Worm (Caenorhabditis elegans): ENCODE results near the gene Y41G9A.6.

Gene Y41G9A.6

DNA sequence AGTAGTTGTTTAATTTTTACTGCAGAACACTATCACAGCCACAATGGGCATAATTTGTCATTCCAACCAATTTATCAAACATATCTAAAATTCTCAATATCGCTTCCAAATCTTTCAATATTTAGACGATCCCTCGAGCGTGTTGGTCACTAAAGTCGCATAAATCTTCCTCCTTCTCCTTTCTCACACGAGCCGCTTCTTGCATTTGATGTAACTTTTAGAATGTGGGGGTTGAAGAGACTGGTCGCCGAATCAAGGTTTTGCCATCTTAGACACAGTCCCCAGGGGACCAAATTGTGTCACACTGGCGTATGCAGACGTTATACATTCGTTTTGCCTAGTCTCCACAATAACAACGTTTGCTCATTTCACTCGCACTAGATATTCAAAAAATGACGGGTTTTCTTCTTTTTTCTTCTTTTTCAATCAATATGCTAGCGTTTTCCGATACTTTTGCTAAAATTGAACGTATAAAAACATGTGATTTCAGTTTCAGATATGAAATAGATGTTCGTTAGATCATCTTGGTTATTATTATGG is 46.1 kb downstream of the Y41G9A.6 start, which contains the start of gene gbb-1:
Gene gbb-1, plus strand, starts transcription at position 490 of the 540 bp plus-strand sequence.
- no peak for TF ChIP-seq tbx-37 (GFP tag; conservative IDR thresholded peaks at IDR 0.05)
- no peak for TF ChIP-seq tbx-11 (GFP tag; IDR thresholded peaks at IDR 0.05)
- TF ChIP-seq aly-1 (tag; optimal IDR thresholded peaks at IDR 0.05): no peak
- TF ChIP-seq ceh-36 (tag; optimal IDR thresholded peaks at IDR 0.05): no peak
- TF ChIP-seq F13C5.2 (tag; optimal IDR thresholded peaks at IDR 0.05): no peak
- TF ChIP-seq sea-1 (GFP tag; conservative IDR thresholded peaks at IDR 0.05): no peak
- no peak for TF ChIP-seq scrt-1 (GFP tag; IDR thresholded peaks at IDR 0.05)
- no peak for TF ChIP-seq hmbx-1 (tag; optimal IDR thresholded peaks at IDR 0.05)
- no peak for TF ChIP-seq ets-7 (tag; optimal IDR thresholded peaks at IDR 0.05)
- TF ChIP-seq tra-4 (tag; optimal IDR thresholded peaks at IDR 0.05): no peak
- no peak for TF ChIP-seq hmg-4 (GFP tag; optimal IDR thresholded peaks at IDR 0.05)
- no peak for TF ChIP-seq hnd-1 (tag; optimal IDR thresholded peaks at IDR 0.05)
- TF ChIP-seq ama-1 (optimal IDR thresholded peaks at IDR 0.05): no peak
- no peak for TF ChIP-seq pes-1 (GFP tag; IDR thresholded peaks at IDR 0.05)
- TF ChIP-seq ceh-13 (GFP tag; optimal IDR thresholded peaks at IDR 0.05): no peak
- no peak for TF ChIP-seq B0310.2 (tag; optimal IDR thresholded peaks at IDR 0.05)

DNA sequence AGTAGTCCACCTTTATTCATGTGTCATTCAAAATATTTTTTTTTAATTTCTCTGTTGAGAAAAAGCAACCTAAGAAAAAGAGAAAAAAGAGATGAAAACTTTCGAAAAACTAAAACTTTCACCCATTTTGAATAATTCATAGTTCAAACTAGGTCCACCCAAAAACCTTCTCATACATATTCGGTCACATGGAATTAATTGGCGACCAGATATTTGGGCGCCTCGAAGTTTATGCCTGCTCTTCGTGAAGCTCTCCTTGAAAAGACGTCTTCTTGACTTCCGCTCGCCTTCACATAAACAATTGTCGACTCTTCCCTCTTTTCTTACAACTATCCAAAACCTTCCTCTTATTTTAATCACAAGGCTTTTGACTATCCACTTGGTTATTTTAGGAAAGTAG is 48.0 kb downstream of the Y41G9A.6 start:
- TF ChIP-seq tbx-37 (GFP tag; conservative IDR thresholded peaks at IDR 0.05) (no peak), ceh-36 (tag; optimal IDR thresholded peaks at IDR 0.05) (no peak), ceh-13 (GFP tag; optimal IDR thresholded peaks at IDR 0.05) (no peak), tra-4 (tag; optimal IDR thresholded peaks at IDR 0.05) (no peak), hmg-4 (GFP tag; optimal IDR thresholded peaks at IDR 0.05) (no peak), B0310.2 (tag; optimal IDR thresholded peaks at IDR 0.05) (no peak)

DNA sequence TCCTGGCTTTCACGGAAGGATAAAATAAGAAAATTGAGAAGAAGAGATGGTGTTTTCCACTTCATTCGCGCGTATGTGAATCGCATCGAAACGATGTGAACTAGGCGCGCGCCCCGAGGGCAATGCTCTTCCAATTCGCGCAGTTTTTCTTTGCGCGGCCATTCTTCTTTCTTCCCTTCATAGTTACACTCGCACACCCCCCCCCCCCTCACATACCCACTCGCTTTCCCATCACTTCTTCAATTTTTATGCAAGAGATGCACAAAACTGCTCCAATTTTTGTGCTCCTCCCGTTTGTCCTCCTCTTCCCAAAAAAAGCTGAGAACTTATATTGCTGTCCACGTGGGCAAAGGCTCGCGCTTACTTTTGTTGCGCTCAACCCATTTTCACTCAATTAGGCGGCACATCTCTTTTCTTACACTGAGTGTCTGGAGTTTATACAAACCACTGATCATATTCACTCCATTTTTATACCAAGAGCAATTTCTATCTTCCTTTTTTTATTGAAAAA is 50.0 kb downstream of the Y41G9A.6 start:
- no peak for TF ChIP-seq tra-4 (tag; optimal IDR thresholded peaks at IDR 0.05)
